Worm (Caenorhabditis elegans): ENCODE data around the gene fbxa-73.
"Not testable (repeated sequence)": the region's sequence is repeated elsewhere in the genome, so short reads cannot be mapped to it uniquely, and the experiment has no call there.

DNA sequence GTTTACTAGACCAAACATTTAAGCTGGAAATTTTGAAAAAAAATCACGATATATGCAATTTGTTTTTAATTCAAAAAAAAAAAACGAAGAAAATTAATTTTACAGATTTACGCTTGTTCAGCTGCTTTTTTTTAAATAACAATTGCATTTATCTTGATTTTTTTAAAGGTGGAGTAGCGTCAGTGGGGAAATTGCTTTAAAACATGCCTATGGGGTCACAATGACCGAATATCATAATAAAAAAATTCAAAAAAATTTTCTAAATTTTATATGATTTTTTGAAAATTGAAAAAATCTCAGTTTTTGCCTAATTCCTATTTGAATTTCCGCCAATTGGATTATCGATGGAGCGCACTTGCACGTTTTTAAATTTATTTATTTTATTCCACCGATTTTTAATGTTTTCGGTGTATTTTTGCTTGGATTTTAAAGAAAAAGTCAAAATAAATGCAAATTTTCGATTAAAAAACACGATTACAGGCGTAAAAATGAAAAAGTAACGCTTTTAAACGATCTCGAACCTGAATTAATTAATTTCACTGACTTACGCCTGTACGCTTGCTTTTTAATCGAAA is 17.9 kb downstream of the fbxa-73 start:
- not testable (repeated sequence) for TF ChIP-seq attf-3 (GFP tag; conservative IDR thresholded peaks at IDR 0.05); lin-26 (GFP tag; IDR thresholded peaks at IDR 0.05); snpc-3.4 (tag; optimal IDR thresholded peaks at IDR 0.05); ZK185.1 (tag; optimal IDR thresholded peaks at IDR 0.05; ENCODE audit: poor library complexity, severe bottlenecking); unc-62 (GFP tag; optimal IDR thresholded peaks at IDR 0.05); rcor-1 (GFP tag; IDR thresholded peaks at IDR 0.05); lag-1 (GFP tag; IDR thresholded peaks at IDR 0.05); lin-35 (GFP tag; optimal IDR thresholded peaks at IDR 0.05); Y53G8AR.9 (GFP tag; conservative IDR thresholded peaks at IDR 0.05)
